Worm (Caenorhabditis elegans) whole organism, L4 larva: ENCODE data around the gene C33F10.4.

Source experiments
- F10B5.3 ChIP-seq: sonication (generic microtip); optimal IDR thresholded peaks from 2 replicates; lab custom pipeline; 2016; ENCODE audit warnings: mild to moderate bottlenecking, missing genetic modification characterization, missing compliant biosample characterization
- F26F4.8 ChIP-seq: fragments of 200-800 bp; sonication (Bioruptor generic); conservative IDR thresholded peaks from 2 replicates; pipeline ENCODE4 v1.3.6; 2022; ENCODE audit warnings: missing genetic modification characterization, missing compliant biosample characterization
- F37D6.2 ChIP-seq: sonication (generic microtip); optimal IDR thresholded peaks from 2 replicates; lab custom pipeline; 2016; ENCODE audit warnings: mild to moderate bottlenecking, missing genetic modification characterization, missing compliant biosample characterization
- F44E2.7 ChIP-seq: fragments of 200-800 bp; sonication (Bioruptor generic); IDR thresholded peaks from 2 replicates; pipeline ENCODE4 v2.1.2; 2022; ENCODE audit warnings: missing genetic modification characterization, missing compliant biosample characterization
- T20F7.1 ChIP-seq: fragments of 200-800 bp; sonication (Bioruptor generic); optimal IDR thresholded peaks from 2 replicates; lab custom pipeline; 2018; ENCODE audit warnings: mild to moderate bottlenecking, missing genetic modification characterization, missing compliant biosample characterization
- T26A8.4 ChIP-seq: fragments of 200-800 bp; sonication (Bioruptor generic); IDR thresholded peaks from 2 replicates; pipeline ENCODE4 v1.3.6; 2022; ENCODE audit warnings: missing genetic modification characterization, missing compliant biosample characterization
- Y48G9A.11 ChIP-seq: fragments of 200-800 bp; sonication (Bioruptor generic); IDR thresholded peaks from 2 replicates; pipeline ENCODE4 v1.3.6; 2022; ENCODE audit warnings: missing genetic modification reagents, missing genetic modification characterization, missing compliant biosample characterization
- aha-1 ChIP-seq: fragments of 150-350 bp; peaks from one replicate; lab custom pipeline; 2014; ENCODE audit warnings: missing biosample characterization, missing genetic modification characterization
- ctbp-1 ChIP-seq: fragments of 200-800 bp; sonication (Bioruptor generic); IDR thresholded peaks from 2 replicates; pipeline ENCODE4 v1.3.6; 2022; ENCODE audit warnings: missing genetic modification reagents, missing genetic modification characterization, missing compliant biosample characterization
- daf-19 ChIP-seq: fragments of 200-800 bp; sonication (Bioruptor generic); conservative IDR thresholded peaks from 2 replicates; pipeline ENCODE4 v1.3.6; 2022; ENCODE audit warnings: missing genetic modification characterization, missing compliant biosample characterization
- daf-8 ChIP-seq: fragments of 200-800 bp; sonication (Bioruptor generic); IDR thresholded peaks from 2 replicates; pipeline ENCODE4 v1.3.6; 2022; ENCODE audit warnings: missing genetic modification characterization, missing compliant biosample characterization
- dmd-8 ChIP-seq: fragments of 200-800 bp; sonication (Bioruptor generic); IDR thresholded peaks from 2 replicates; pipeline ENCODE4 v1.3.6; 2022; ENCODE audit warnings: missing genetic modification characterization, missing compliant biosample characterization
- dmd-9 ChIP-seq: fragments of 200-800 bp; sonication (Bioruptor generic); IDR thresholded peaks from 2 replicates; pipeline ENCODE4 v1.3.6; 2022; ENCODE audit warnings: missing genetic modification reagents, missing genetic modification characterization, missing compliant biosample characterization
- dve-1 ChIP-seq: sonication (generic microtip); optimal IDR thresholded peaks from 2 replicates; lab custom pipeline; 2017; ENCODE audit warnings: antibody characterized with exemption, mild to moderate bottlenecking, missing genetic modification characterization, missing compliant biosample characterization; ENCODE audit not compliant: insufficient read depth
- egl-43 ChIP-seq: fragments of 200-800 bp; sonication (Bioruptor generic); IDR thresholded peaks from 2 replicates; pipeline ENCODE4 v1.3.6; 2022; ENCODE audit warnings: missing genetic modification reagents, missing genetic modification characterization, missing compliant biosample characterization
- fos-1 ChIP-seq: fragments of 150-350 bp; optimal IDR thresholded peaks from 2 replicates; lab custom pipeline; 2014; ENCODE audit warnings: missing biosample characterization, missing genetic modification characterization
- gei-8 ChIP-seq: fragments of 200-800 bp; sonication (Bioruptor generic); optimal IDR thresholded peaks from 2 replicates; lab custom pipeline; 2018; ENCODE audit warnings: mild to moderate bottlenecking, missing genetic modification characterization, missing compliant biosample characterization
- hmg-1.1 ChIP-seq: fragments of 200-800 bp; sonication (Bioruptor generic); IDR thresholded peaks from 2 replicates; pipeline ENCODE4 v1.3.6; 2022; ENCODE audit warnings: missing genetic modification reagents, missing genetic modification characterization, missing compliant biosample characterization
- lim-7 ChIP-seq: fragments of 200-800 bp; sonication (Bioruptor generic); IDR thresholded peaks from 2 replicates; pipeline ENCODE4 v1.3.6; 2022; ENCODE audit warnings: missing genetic modification characterization, missing compliant biosample characterization
- lin-15B ChIP-seq: fragments of 150-350 bp; sonication (generic microtip); optimal IDR thresholded peaks from 3 replicates; lab custom pipeline; 2014; ENCODE audit warnings: missing biosample characterization, missing genetic modification characterization
- lin-29 ChIP-seq: fragments of 200-800 bp; sonication (Bioruptor generic); IDR thresholded peaks from 2 replicates; pipeline ENCODE4 v1.3.6; 2022; ENCODE audit warnings: missing genetic modification reagents, missing genetic modification characterization, missing compliant biosample characterization
- lin-39 ChIP-seq: fragments of 150-350 bp; optimal IDR thresholded peaks from 2 replicates; lab custom pipeline; 2014; ENCODE audit warnings: missing biosample characterization, missing genetic modification reagents, missing genetic modification characterization
- mxl-3 ChIP-seq: fragments of 200-800 bp; sonication (Bioruptor generic); optimal IDR thresholded peaks from 2 replicates; lab custom pipeline; 2018; ENCODE audit warnings: mild to moderate bottlenecking, missing genetic modification characterization, missing compliant biosample characterization
- nhr-10 ChIP-seq: fragments of 150-350 bp; optimal IDR thresholded peaks from 2 replicates; lab custom pipeline; 2014; ENCODE audit warnings: missing biosample characterization, missing genetic modification characterization
- nhr-102 ChIP-seq: sonication (generic microtip); optimal IDR thresholded peaks from 2 replicates; lab custom pipeline; 2016; ENCODE audit warnings: mild to moderate bottlenecking, missing genetic modification characterization, moderate library complexity, missing compliant biosample characterization
- nhr-237 ChIP-seq: sonication (generic microtip); optimal IDR thresholded peaks from 2 replicates; lab custom pipeline; 2017; ENCODE audit warnings: missing biosample characterization, missing genetic modification characterization
- nhr-25 ChIP-seq: sonication (generic microtip); optimal IDR thresholded peaks from 2 replicates; lab custom pipeline; 2017; ENCODE audit warnings: missing genetic modification characterization, mild to moderate bottlenecking, missing compliant biosample characterization, antibody characterized with exemption, moderate library complexity, borderline replicate concordance; ENCODE audit not compliant: insufficient read depth
- nhr-28 ChIP-seq: fragments of 150-350 bp; optimal IDR thresholded peaks from 2 replicates; lab custom pipeline; 2014; ENCODE audit warnings: missing biosample characterization, missing genetic modification characterization
- pha-4 ChIP-seq, 2 experiments: fragments of 150-350 bp in 1 of 2; fragments of 200-800 bp in 1 of 2; sonication (Bioruptor generic) in 1 of 2; IDR thresholded peaks in 1 of 2; optimal IDR thresholded peaks in 1 of 2; 2 replicates each; pipeline versions ENCODE4 v1.3.6 to Lab custom; 2014 to 2022; ENCODE audit warnings: missing genetic modification characterization in 2 of 2, missing genetic modification reagents in 2 of 2, missing biosample characterization in 1 of 2, missing compliant biosample characterization in 1 of 2
- php-3 ChIP-seq: fragments of 200-800 bp; sonication (Bioruptor generic); IDR thresholded peaks from 2 replicates; pipeline ENCODE4 v1.3.6; 2022; ENCODE audit warnings: missing genetic modification reagents, missing genetic modification characterization, missing compliant biosample characterization
- snpc-4 ChIP-seq: fragments of 150-350 bp; optimal IDR thresholded peaks from 2 replicates; lab custom pipeline; 2014; ENCODE audit warnings: missing biosample characterization, missing genetic modification characterization
- tag-97 ChIP-seq: fragments of 200-800 bp; sonication (Bioruptor generic); IDR thresholded peaks from 2 replicates; pipeline ENCODE4 v1.3.6; 2022; ENCODE audit warnings: missing genetic modification characterization, missing compliant biosample characterization
- tra-1 ChIP-seq: fragments of 200-800 bp; sonication (Bioruptor generic); IDR thresholded peaks from 2 replicates; pipeline ENCODE4 v1.3.6; 2022; ENCODE audit warnings: missing genetic modification reagents, missing genetic modification characterization, missing compliant biosample characterization
- unc-62 ChIP-seq, 3 experiments: fragments of 150-350 bp in 1 of 3; sonication (generic microtip); optimal IDR thresholded peaks in 2 of 3; peaks in 1 of 3; 1 replicate in 1 of 3; 2 replicates in 2 of 3; lab custom pipeline; 2014 to 2017; ENCODE audit warnings: missing biosample characterization in 3 of 3, missing genetic modification characterization in 3 of 3, missing genetic modification reagents in 3 of 3, missing genotype in 1 of 3
- zag-1 ChIP-seq: fragments of 150-350 bp; optimal IDR thresholded peaks from 2 replicates; lab custom pipeline; 2014; ENCODE audit warnings: missing biosample characterization, missing genetic modification characterization
- zfp-2 ChIP-seq: sonication (generic microtip); optimal IDR thresholded peaks from 2 replicates; lab custom pipeline; 2016; ENCODE audit warnings: mild to moderate bottlenecking, missing genetic modification characterization, missing compliant biosample characterization
- zip-11 ChIP-seq: fragments of 200-800 bp; sonication (Bioruptor generic); IDR thresholded peaks from 2 replicates; pipeline ENCODE4 v1.3.6; 2022; ENCODE audit warnings: missing genetic modification characterization, missing compliant biosample characterization
- ztf-11 ChIP-seq: fragments of 150-350 bp; optimal IDR thresholded peaks from 2 replicates; lab custom pipeline; 2014; ENCODE audit warnings: missing biosample characterization, missing genetic modification characterization
- ztf-7 ChIP-seq: fragments of 150-350 bp; optimal IDR thresholded peaks from 2 replicates; lab custom pipeline; 2014; ENCODE audit warnings: missing biosample characterization, missing genetic modification characterization

The C33F10.4 gene

ce11 chrII:4762574-4763285 lies 32.8 kb upstream of the C33F10.4 start, which contains the start of gene F26G1.2:
TSS of gene F26G1.2 (plus strand) at chrII:4763081.
- TF ChIP-seq nhr-28 (tag; lab: Kevin White, UChicago) (peak; percentile 57), tag-97 (no peak), hmg-1.1 (GFP tag; lab: Robert Waterston, UW) (no peak), lin-15B (tag; lab: Kevin White, UChicago) (no peak), aha-1 (tag; lab: Kevin White, UChicago) (peak; percentile 69), pha-4 (GFP tag; IDR thresholded peaks at IDR 0.05; lab: Robert Waterston, UW) (no peak), pha-4 (tag; optimal IDR thresholded peaks at IDR 0.05; lab: Kevin White, UChicago) (no peak), nhr-237 (tag; lab: Kevin White, UChicago) (no peak), egl-43 (peak; percentile 15; the same call in 1 of the 2 replicates), lin-29 (GFP tag; lab: Robert Waterston, UW) (no peak), ztf-11 (tag; lab: Kevin White, UChicago) (no peak), gei-8 (GFP tag; lab: Kevin White, UChicago) (no peak), snpc-4 (tag; lab: Kevin White, UChicago) (no peak), php-3 (no peak), dmd-9 (no peak), dve-1 (tag; lab: Kevin White, UChicago) (no peak), mxl-3 (GFP tag; lab: Kevin White, UChicago) (no peak), zfp-2 (tag; lab: Kevin White, UChicago) (no peak), F10B5.3 (tag; lab: Kevin White, UChicago) (no peak), ztf-7 (tag; lab: Kevin White, UChicago) (no peak), nhr-25 (no peak), nhr-10 (tag; lab: Kevin White, UChicago) (no peak), zip-11 (no peak), dmd-8 (GFP tag; lab: Robert Waterston, UW) (no peak)

ce11 chrII:4766284-4766683 lies 29.3 kb upstream of the C33F10.4 start, which contains the start of gene ttm-2:
TSS of gene ttm-2 (minus strand) at chrII:4766384.
- TF ChIP-seq lim-7 (GFP tag; lab: Robert Waterston, UW): no peak
- no peak for TF ChIP-seq T26A8.4 (GFP tag; lab: Robert Waterston, UW)
- no peak for TF ChIP-seq daf-19 (GFP tag; lab: Robert Waterston, UW)
- no peak for TF ChIP-seq F44E2.7 (GFP tag; lab: Robert Waterston, UW)
- no peak for TF ChIP-seq daf-8 (GFP tag; lab: Robert Waterston, UW)
- no peak for TF ChIP-seq nhr-102 (tag; lab: Kevin White, UChicago)
- no peak for TF ChIP-seq ctbp-1 (GFP tag; lab: Robert Waterston, UW)
- TF ChIP-seq fos-1 (tag; lab: Kevin White, UChicago): no peak
- no peak for TF ChIP-seq dve-1 (tag; lab: Kevin White, UChicago)
- TF ChIP-seq Y48G9A.11 (GFP tag; lab: Robert Waterston, UW): no peak
- TF ChIP-seq lin-39 (tag; lab: Kevin White, UChicago): no peak
- TF ChIP-seq zag-1: no peak
- no peak for TF ChIP-seq F26F4.8 (GFP tag; lab: Robert Waterston, UW)
- no peak for TF ChIP-seq F37D6.2 (tag; lab: Kevin White, UChicago)
- no peak for TF ChIP-seq egl-43
- TF ChIP-seq tra-1 (GFP tag; lab: Robert Waterston, UW): no peak
- TF ChIP-seq lin-29 (GFP tag; lab: Robert Waterston, UW): no peak

ce11 chrII:4767612-4768011 lies 27.9 kb upstream of the C33F10.4 start:
- no peak for TF ChIP-seq nhr-237 (tag; lab: Kevin White, UChicago)
- TF ChIP-seq T20F7.1 (GFP tag; lab: Kevin White, UChicago): no peak
- TF ChIP-seq unc-62 (GFP tag; optimal IDR thresholded peaks at IDR 0.05 in 1 of 2; lab: Kevin White, UChicago): peak in 1 of 2 experiments; percentile 28
- TF ChIP-seq unc-62 (tag; optimal IDR thresholded peaks at IDR 0.05; lab: Kevin White, UChicago): no peak
